Fruit fly (Drosophila melanogaster) whole organism, embryonic: ENCODE measurements around the gene tup.

ENCODE experiments used
- Antp ChIP-seq: fragments of 200-800 bp; sonication (Bioruptor generic); optimal IDR thresholded peaks from 3 replicates; lab custom pipeline; 2016; ENCODE audit warnings: missing biosample characterization, missing genetic modification characterization
- BEAF-32 ChIP-seq: fragments of 200-800 bp; sonication (Bioruptor generic); optimal IDR thresholded peaks from 3 replicates; lab custom pipeline; 2017; ENCODE audit warnings: missing biosample characterization, missing genetic modification characterization, mild to moderate bottlenecking, moderate library complexity, missing genetic modification reagents
- CG14014 ChIP-seq: fragments of 200-800 bp; sonication (Bioruptor generic); IDR thresholded peaks from 2 replicates; pipeline ENCODE4 v1.3.6; 2022; ENCODE audit warnings: missing biosample characterization, missing genetic modification characterization
- CG15601 ChIP-seq: fragments of 200-800 bp; sonication (Bioruptor generic); optimal IDR thresholded peaks from 3 replicates; lab custom pipeline; 2019; ENCODE audit warnings: missing biosample characterization, mild to moderate bottlenecking, missing genetic modification characterization, moderate library complexity
- CG15696 ChIP-seq: fragments of 200-800 bp; sonication (Bioruptor generic); optimal IDR thresholded peaks from 2 replicates; lab custom pipeline; 2019; ENCODE audit warnings: missing biosample characterization, mild to moderate bottlenecking, missing genetic modification characterization, moderate library complexity
- CG1603 ChIP-seq: fragments of 200-800 bp; sonication (Bioruptor generic); optimal IDR thresholded peaks from 2 replicates; lab custom pipeline; 2019; ENCODE audit warnings: missing biosample characterization, mild to moderate bottlenecking, missing genetic modification characterization, moderate library complexity
- CG16815 ChIP-seq: fragments of 200-800 bp; sonication (Bioruptor generic); optimal IDR thresholded peaks from 3 replicates; lab custom pipeline; 2017; ENCODE audit warnings: missing biosample characterization, mild to moderate bottlenecking, missing genetic modification characterization
- CG16863 ChIP-seq: fragments of 200-800 bp; sonication (Bioruptor generic); optimal IDR thresholded peaks from 3 replicates; lab custom pipeline; 2016; ENCODE audit warnings: missing biosample characterization, missing genetic modification characterization
- CG2116 ChIP-seq: fragments of 200-800 bp; sonication (Bioruptor generic); optimal IDR thresholded peaks from 3 replicates; lab custom pipeline; 2018; ENCODE audit warnings: missing biosample characterization, mild to moderate bottlenecking, missing genetic modification characterization
- CG2199 ChIP-seq: fragments of 200-800 bp; sonication (Bioruptor generic); IDR thresholded peaks from 3 replicates; pipeline ENCODE4 v1.3.6; 2022; ENCODE audit warnings: missing biosample characterization, missing genetic modification characterization
- CG2202 ChIP-seq: fragments of 200-800 bp; sonication (Bioruptor generic); optimal IDR thresholded peaks from 2 replicates; lab custom pipeline; 2018; ENCODE audit warnings: missing biosample characterization, mild to moderate bottlenecking, missing genetic modification characterization
- CG2678 ChIP-seq: fragments of 200-800 bp; sonication (Bioruptor generic); optimal IDR thresholded peaks from 3 replicates; lab custom pipeline; 2019; ENCODE audit warnings: missing biosample characterization, mild to moderate bottlenecking, missing genetic modification characterization, moderate library complexity
- CG2712 ChIP-seq: fragments of 200-800 bp; optimal IDR thresholded peaks from 3 replicates; lab custom pipeline; 2019; ENCODE audit warnings: missing biosample characterization, mild to moderate bottlenecking, missing genetic modification characterization, moderate library complexity
- CG32772 ChIP-seq: fragments of 200-800 bp; sonication (Bioruptor generic); IDR thresholded peaks from 2 replicates; pipeline ENCODE4 v1.3.6; 2022; ENCODE audit warnings: missing biosample characterization, missing genetic modification characterization
- CG33557 ChIP-seq: fragments of 200-800 bp; sonication (Bioruptor generic); optimal IDR thresholded peaks from 2 replicates; lab custom pipeline; 2019; ENCODE audit warnings: missing biosample characterization, mild to moderate bottlenecking, missing genetic modification characterization, moderate library complexity
- CG3407 ChIP-seq: fragments of 200-800 bp; sonication (Bioruptor generic); optimal IDR thresholded peaks from 2 replicates; lab custom pipeline; 2018; ENCODE audit warnings: missing biosample characterization, mild to moderate bottlenecking, missing genetic modification characterization
- CG3726 ChIP-seq: fragments of 200-800 bp; sonication (Bioruptor generic); IDR thresholded peaks from 3 replicates; pipeline ENCODE4, ENCODE4 v1.3.6; 2022; ENCODE audit warnings: missing biosample characterization, missing genetic modification characterization
- CG4730 ChIP-seq: fragments of 200-800 bp; sonication (Bioruptor generic); IDR thresholded peaks from 2 replicates; pipeline ENCODE4 v1.3.6; 2022; ENCODE audit warnings: missing biosample characterization, missing genetic modification characterization
- CG5245 ChIP-seq: fragments of 200-800 bp; sonication (Bioruptor generic); optimal IDR thresholded peaks from 3 replicates; lab custom pipeline; 2016; ENCODE audit warnings: missing biosample characterization, missing genetic modification characterization
- CG6813 ChIP-seq: fragments of 200-800 bp; sonication (Bioruptor generic); optimal IDR thresholded peaks from 2 replicates; lab custom pipeline; 2017; ENCODE audit warnings: missing biosample characterization, missing genetic modification characterization, mild to moderate bottlenecking, moderate library complexity, missing genetic modification reagents
- D19A ChIP-seq: fragments of 200-800 bp; optimal IDR thresholded peaks from 3 replicates; lab custom pipeline; 2019; ENCODE audit warnings: missing biosample characterization, mild to moderate bottlenecking, missing genetic modification characterization, moderate library complexity
- Dll ChIP-seq: fragments of 200-800 bp; sonication (Bioruptor generic); IDR thresholded peaks from 4 replicates; pipeline ENCODE4 v1.3.6; 2022; ENCODE audit warnings: missing biosample characterization, missing genetic modification characterization; ENCODE audit not compliant: partially characterized antibody
- Drgx ChIP-seq: fragments of 200-800 bp; sonication (Bioruptor generic); IDR thresholded peaks from 2 replicates; pipeline ENCODE4 v1.3.6; 2022; ENCODE audit warnings: missing biosample characterization, missing genetic modification characterization
- Elba2 ChIP-seq: fragments of 200-800 bp; sonication (Bioruptor generic); optimal IDR thresholded peaks from 3 replicates; lab custom pipeline; 2016; ENCODE audit warnings: missing biosample characterization, missing genetic modification characterization
- Hr3 ChIP-seq: fragments of 200-800 bp; sonication (Bioruptor generic); optimal IDR thresholded peaks from 3 replicates; lab custom pipeline; 2016; ENCODE audit warnings: missing biosample characterization, missing genetic modification characterization
- Lim3 ChIP-seq: fragments of 200-800 bp; sonication (Bioruptor generic); IDR thresholded peaks from 2 replicates; pipeline ENCODE4 v1.3.6; 2022; ENCODE audit warnings: missing biosample characterization, missing genetic modification characterization
- Mes4 ChIP-seq: fragments of 200-800 bp; sonication (Bioruptor generic); optimal IDR thresholded peaks from 2 replicates; lab custom pipeline; 2016; ENCODE audit warnings: missing biosample characterization, missing genetic modification characterization
- NC2β ChIP-seq: fragments of 200-800 bp; sonication (Bioruptor generic); optimal IDR thresholded peaks from 2 replicates; lab custom pipeline; 2016; ENCODE audit warnings: missing biosample characterization, missing genetic modification characterization
- Oli ChIP-seq: fragments of 200-800 bp; sonication (Bioruptor generic); optimal IDR thresholded peaks from 2 replicates; lab custom pipeline; 2018; ENCODE audit warnings: missing biosample characterization, mild to moderate bottlenecking, missing genetic modification characterization, moderate library complexity
- Rx ChIP-seq: fragments of 200-800 bp; sonication (Bioruptor generic); IDR thresholded peaks from 2 replicates; pipeline ENCODE4 v1.3.6; 2022; ENCODE audit warnings: missing biosample characterization, missing genetic modification characterization
- Sry-β ChIP-seq: fragments of 200-800 bp; sonication (Bioruptor generic); optimal IDR thresholded peaks from 2 replicates; lab custom pipeline; 2018; ENCODE audit warnings: missing biosample characterization, mild to moderate bottlenecking, missing genetic modification characterization, moderate library complexity
- ac ChIP-seq: fragments of 200-800 bp; sonication (Bioruptor generic); optimal IDR thresholded peaks from 3 replicates; lab custom pipeline; 2017; ENCODE audit warnings: missing biosample characterization, mild to moderate bottlenecking, missing genetic modification characterization
- bbx ChIP-seq: fragments of 200-800 bp; sonication (Bioruptor generic); IDR thresholded peaks from 2 replicates; pipeline ENCODE4 v1.3.6; 2022; ENCODE audit warnings: missing biosample characterization, missing genetic modification characterization; ENCODE audit not compliant: partially characterized antibody
- chn ChIP-seq: fragments of 200-800 bp; sonication (Bioruptor generic); optimal IDR thresholded peaks from 2 replicates; lab custom pipeline; 2016; ENCODE audit warnings: missing biosample characterization, missing genetic modification characterization
- eyg ChIP-seq: fragments of 200-800 bp; sonication (Bioruptor generic); optimal IDR thresholded peaks from 3 replicates; lab custom pipeline; 2016; ENCODE audit warnings: missing biosample characterization, missing genetic modification characterization
- ind ChIP-seq: fragments of 200-800 bp; sonication (Bioruptor generic); optimal IDR thresholded peaks from 3 replicates; lab custom pipeline; 2016; ENCODE audit warnings: missing biosample characterization, missing genetic modification characterization
- jumu ChIP-seq: fragments of 200-800 bp; sonication (Bioruptor generic); optimal IDR thresholded peaks from 3 replicates; lab custom pipeline; 2016; ENCODE audit warnings: missing biosample characterization, missing genetic modification characterization
- kah ChIP-seq: fragments of 200-800 bp; sonication (Bioruptor generic); optimal IDR thresholded peaks from 2 replicates; lab custom pipeline; 2018; ENCODE audit warnings: missing biosample characterization, mild to moderate bottlenecking, missing genetic modification characterization
- lmd ChIP-seq: fragments of 200-800 bp; sonication (Bioruptor generic); IDR thresholded peaks from 2 replicates; pipeline ENCODE4 v1.3.6; 2022; ENCODE audit warnings: missing biosample characterization, missing genetic modification characterization
- phol ChIP-seq: fragments of 200-800 bp; sonication (Bioruptor generic); optimal IDR thresholded peaks from 3 replicates; lab custom pipeline; 2018; ENCODE audit warnings: missing biosample characterization, mild to moderate bottlenecking, missing genetic modification characterization, moderate library complexity
- prd ChIP-seq, 3 experiments: fragments of >200 bp in 2 of 3; fragments of 200-800 bp in 1 of 3; sonication (Bioruptor generic) in 1 of 3; optimal IDR thresholded peaks in 2 of 3; IDR thresholded peaks in 1 of 3; 2 replicates in 2 of 3; 3 replicates in 1 of 3; pipeline versions ENCODE4 v1.3.6 to Lab custom; 2017 to 2022; ENCODE audit warnings: missing biosample characterization in 1 of 3, missing genetic modification characterization in 1 of 3
- sc ChIP-seq, 3 experiments: fragments of >200 bp in 2 of 3; fragments of 200-800 bp in 1 of 3; sonication (Bioruptor generic) in 1 of 3; optimal IDR thresholded peaks; 2 replicates in 2 of 3; 3 replicates in 1 of 3; lab custom pipeline; 2017; ENCODE audit warnings: mild to moderate bottlenecking in 1 of 3, missing biosample characterization in 1 of 3, missing genetic modification characterization in 1 of 3, missing genetic modification reagents in 1 of 3
- shn ChIP-seq: fragments of 200-800 bp; sonication (Bioruptor generic); optimal IDR thresholded peaks from 3 replicates; lab custom pipeline; 2016; ENCODE audit warnings: missing biosample characterization, missing genetic modification characterization
- so ChIP-seq: fragments of 200-800 bp; sonication (Bioruptor generic); IDR thresholded peaks from 3 replicates; pipeline ENCODE4 v1.3.6; 2022; ENCODE audit warnings: missing biosample characterization, missing genetic modification characterization
- sob ChIP-seq: fragments of 200-800 bp; sonication (Bioruptor generic); IDR thresholded peaks from 2 replicates; pipeline ENCODE4 v1.3.6; 2022; ENCODE audit warnings: missing biosample characterization, missing genetic modification characterization
- tx ChIP-seq: fragments of 200-800 bp; sonication (Bioruptor generic); optimal IDR thresholded peaks from 2 replicates; lab custom pipeline; 2016; ENCODE audit warnings: missing biosample characterization, missing genetic modification characterization
- unc-4 ChIP-seq: fragments of 200-800 bp; sonication (Bioruptor generic); IDR thresholded peaks from 2 replicates; pipeline ENCODE4 v1.3.6; 2022; ENCODE audit warnings: missing biosample characterization, missing genetic modification characterization; ENCODE audit not compliant: partially characterized antibody
- wek ChIP-seq: fragments of 200-800 bp; sonication (Bioruptor generic); optimal IDR thresholded peaks from 3 replicates; lab custom pipeline; 2018; ENCODE audit warnings: missing biosample characterization, mild to moderate bottlenecking, missing genetic modification characterization, moderate library complexity
- zen ChIP-seq: fragments of 200-800 bp; sonication (Bioruptor generic); optimal IDR thresholded peaks from 3 replicates; lab custom pipeline; 2018; ENCODE audit warnings: missing biosample characterization, mild to moderate bottlenecking, missing genetic modification characterization, moderate library complexity
- zfh1 ChIP-seq: fragments of 200-800 bp; sonication (Bioruptor generic); IDR thresholded peaks from 3 replicates; pipeline ENCODE4 v1.3.6; 2022; ENCODE audit warnings: missing biosample characterization, missing genetic modification characterization

Gene tup

dm6 chr2L:18921246-18921645, 40.2 kb upstream of the tup start (continued):
- TF ChIP-seq ac (GFP tag; lab: Kevin White, UChicago) (peak; percentile 54), Hr3 (GFP tag; lab: Kevin White, UChicago) (peak; percentile 25), CG16815 (GFP tag; lab: Kevin White, UChicago) (peak; percentile 33), CG2202 (tag; lab: Kevin White, UChicago) (peak; percentile 54), Oli (tag; lab: Kevin White, UChicago) (peak; percentile 64), zfh1 (GFP tag; lab: Robert Waterston, UW) (peak; percentile 67), Sry-β (GFP tag; lab: Kevin White, UChicago) (peak; percentile 37), Antp (GFP tag; lab: Kevin White, UChicago) (peak; percentile 9), CG3726 (GFP tag; lab: Robert Waterston, UW) (no peak), CG15696 (tag; lab: Kevin White, UChicago) (peak; percentile 86), CG1603 (tag; lab: Kevin White, UChicago) (peak; percentile 63), Lim3 (no peak), wek (no peak), eyg (GFP tag; lab: Kevin White, UChicago) (no peak), CG3407 (GFP tag; lab: Kevin White, UChicago) (peak; percentile 0), so (GFP tag; lab: Robert Waterston, UW) (no peak), Rx (GFP tag; lab: Robert Waterston, UW) (peak; percentile 35; the same call in 1 of the 2 replicates), CG15601 (tag; lab: Kevin White, UChicago) (peak; percentile 62), CG2678 (tag; lab: Kevin White, UChicago) (peak; percentile 57), kah (GFP tag; lab: Kevin White, UChicago) (peak; percentile 4), Drgx (no peak), Dll (GFP tag; lab: Robert Waterston, UW) (no peak), CG6813 (peak; percentile 39), zen (tag; lab: Kevin White, UChicago) (peak; percentile 90), CG16863 (GFP tag; lab: Kevin White, UChicago) (peak; percentile 37), lmd (peak; percentile 41; the same call in 1 of the 2 replicates), NC2β (peak; percentile 36), prd (optimal IDR thresholded peaks at IDR 0.05; lab: Kevin White, UChicago) (no peak), prd (GFP tag; IDR thresholded peaks at IDR 0.05; lab: Robert Waterston, UW) (peak; percentile 82), CG4730 (GFP tag; lab: Robert Waterston, UW) (no peak), CG2116 (GFP tag; lab: Kevin White, UChicago) (no peak), bbx (GFP tag; lab: Robert Waterston, UW) (no peak), CG33557 (GFP tag; lab: Kevin White, UChicago) (peak; percentile 48), CG14014 (no peak), sob (GFP tag; lab: Robert Waterston, UW) (peak; percentile 44; the same call in 1 of the 2 replicates), CG32772 (GFP tag; lab: Robert Waterston, UW) (peak; percentile 43), BEAF-32 (GFP tag; lab: Kevin White, UChicago) (no peak), Elba2 (GFP tag; lab: Kevin White, UChicago) (peak; percentile 46), CG2712 (tag; lab: Kevin White, UChicago) (peak; percentile 83), jumu (GFP tag; lab: Kevin White, UChicago) (peak; percentile 22), Mes4 (peak; percentile 56), CG2199 (GFP tag; lab: Robert Waterston, UW) (0 out of 3 replicates have a peak, but pooled peaks have one; percentile 25), phol (peak; percentile 72), unc-4 (no peak), chn (GFP tag; lab: Kevin White, UChicago) (peak; percentile 23), ind (GFP tag; lab: Kevin White, UChicago) (peak; percentile 13), D19A (tag; lab: Kevin White, UChicago) (peak; percentile 67), shn (no peak), sc (optimal IDR thresholded peaks at IDR 0.05; lab: Kevin White, UChicago) (no peak), sc (GFP tag; optimal IDR thresholded peaks at IDR 0.05; lab: Kevin White, UChicago) (peak; percentile 56), tx (GFP tag; lab: Kevin White, UChicago) (no peak), CG5245 (GFP tag; lab: Kevin White, UChicago) (peak; percentile 73)
